Fruit fly (Drosophila melanogaster) whole organism, prepupa: ENCODE data around the gene sau.
A peak's percentile ranks its signal among the peaks of the same experiment; 100 is the strongest.

ENCODE experiments used
- Gug ChIP-seq: fragments of 200-800 bp; sonication (Bioruptor generic); IDR thresholded peaks from 2 replicates; pipeline ENCODE4 v1.3.6; 2022; ENCODE audit warnings: missing biosample characterization, missing genetic modification characterization
- Hr38 ChIP-seq: sonication (Bioruptor generic); optimal IDR thresholded peaks from 2 replicates; lab custom pipeline; 2016; ENCODE audit warnings: missing biosample characterization, missing genetic modification characterization

DNA sequence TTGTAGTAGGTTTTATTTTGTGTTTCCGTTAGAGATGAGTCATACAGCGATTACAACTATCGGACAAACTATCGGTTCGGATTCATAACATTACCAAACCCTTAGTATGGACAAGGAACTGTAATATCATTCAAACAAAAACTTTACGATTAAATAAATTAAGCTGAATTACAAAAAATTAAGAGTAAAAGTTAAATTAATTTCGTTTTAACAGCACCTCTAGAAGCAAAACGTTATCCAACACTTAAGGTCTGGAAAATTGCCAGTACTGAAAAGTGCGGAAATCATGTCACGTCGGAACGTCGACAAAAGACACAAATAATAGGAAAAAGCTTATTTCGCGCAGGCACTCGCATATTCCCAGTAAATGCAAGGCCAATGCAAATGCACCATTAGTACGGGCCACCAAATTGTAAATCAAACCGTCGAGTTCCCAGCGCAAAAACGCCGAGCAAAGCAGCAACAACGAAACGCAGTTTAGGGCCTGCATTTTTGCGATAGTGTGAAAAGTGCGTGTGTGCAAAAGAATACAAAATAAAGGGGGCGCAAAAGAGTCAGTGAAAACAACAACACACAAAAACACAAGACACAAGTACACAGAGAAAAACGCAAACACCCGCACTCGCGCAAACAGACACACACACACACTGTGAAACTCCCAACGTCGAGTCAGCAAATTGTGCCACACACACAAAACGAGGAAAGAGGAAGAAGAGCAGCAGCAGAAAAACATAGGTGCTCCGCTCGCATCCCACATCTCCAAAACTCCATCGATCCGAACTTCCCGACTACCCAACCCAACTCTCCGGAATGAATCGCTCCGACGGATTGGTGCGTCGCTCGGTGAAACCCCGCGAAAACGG, at the start of gene sau, which contains the start of gene CG15387:
- TF ChIP-seq Gug (GFP tag; lab: Robert Waterston, UW) (peak; percentile 68), Hr38 (peak; percentile 72)
